Fruit fly (Drosophila melanogaster) whole organism, embryonic: ENCODE measurements around the gene CG5043.
A peak's percentile ranks its signal among the peaks of the same experiment; 100 is the strongest.

Experiments used
- Abd-B ChIP-seq: fragments of 200-800 bp; sonication (Bioruptor generic); optimal IDR thresholded peaks from 2 replicates; lab custom pipeline; 2018; ENCODE audit warnings: missing biosample characterization, mild to moderate bottlenecking, missing genetic modification characterization, moderate library complexity
- BtbVII ChIP-seq: fragments of 200-800 bp; sonication (Bioruptor generic); optimal IDR thresholded peaks from 3 replicates; lab custom pipeline; 2017; ENCODE audit warnings: missing biosample characterization, mild to moderate bottlenecking, missing genetic modification characterization
- CG10209 ChIP-seq: fragments of 200-800 bp; sonication (Bioruptor generic); optimal IDR thresholded peaks from 3 replicates; lab custom pipeline; 2017; ENCODE audit warnings: missing biosample characterization, mild to moderate bottlenecking, missing genetic modification characterization, missing genetic modification reagents
- CG10267 ChIP-seq: fragments of 200-800 bp; sonication (Bioruptor generic); optimal IDR thresholded peaks from 2 replicates; lab custom pipeline; 2018; ENCODE audit warnings: missing biosample characterization, mild to moderate bottlenecking, missing genetic modification characterization, moderate library complexity
- CG10565 ChIP-seq: fragments of 200-800 bp; sonication (Bioruptor generic); optimal IDR thresholded peaks from 3 replicates; lab custom pipeline; 2016; ENCODE audit warnings: missing biosample characterization, mild to moderate bottlenecking, missing genetic modification characterization
- CG11695 ChIP-seq: fragments of 200-800 bp; sonication (Bioruptor generic); IDR thresholded peaks from 3 replicates; pipeline ENCODE4 v1.3.6; 2022; ENCODE audit warnings: missing biosample characterization, missing genetic modification characterization
- CG11696 ChIP-seq: fragments of 200-800 bp; sonication (Bioruptor generic); IDR thresholded peaks from 2 replicates; pipeline ENCODE4 v1.3.6; 2022; ENCODE audit warnings: missing biosample characterization, missing genetic modification characterization
- CG12744 ChIP-seq: fragments of 200-800 bp; sonication (Bioruptor generic); optimal IDR thresholded peaks from 2 replicates; lab custom pipeline; 2016; ENCODE audit warnings: missing biosample characterization, missing genetic modification characterization
- CG14667 ChIP-seq: fragments of 200-800 bp; sonication (Bioruptor generic); IDR thresholded peaks from 2 replicates; pipeline ENCODE4 v1.3.6; 2022; ENCODE audit warnings: missing biosample characterization, missing genetic modification characterization
- CG17802 ChIP-seq: fragments of 200-800 bp; sonication (Bioruptor generic); optimal IDR thresholded peaks from 2 replicates; lab custom pipeline; 2018; ENCODE audit warnings: missing biosample characterization, mild to moderate bottlenecking, missing genetic modification characterization, moderate library complexity
- CG18599 ChIP-seq: fragments of 200-800 bp; sonication (Bioruptor generic); optimal IDR thresholded peaks from 3 replicates; lab custom pipeline; 2017; ENCODE audit warnings: missing biosample characterization, missing genetic modification characterization, mild to moderate bottlenecking, moderate library complexity, missing genetic modification reagents
- CG31365 ChIP-seq: fragments of 200-800 bp; sonication (Bioruptor generic); optimal IDR thresholded peaks from 2 replicates; lab custom pipeline; 2018; ENCODE audit warnings: missing biosample characterization, mild to moderate bottlenecking, missing genetic modification characterization
- CG33213 ChIP-seq: fragments of 200-800 bp; sonication (Bioruptor generic); optimal IDR thresholded peaks from 3 replicates; lab custom pipeline; 2016; ENCODE audit warnings: missing biosample characterization, missing genetic modification characterization
- CG4404 ChIP-seq: fragments of 200-800 bp; sonication (Bioruptor generic); IDR thresholded peaks from 2 replicates; pipeline ENCODE4 v1.3.6; 2022; ENCODE audit warnings: missing biosample characterization, missing genetic modification characterization
- CG4854 ChIP-seq: fragments of 200-800 bp; sonication (Bioruptor generic); optimal IDR thresholded peaks from 2 replicates; lab custom pipeline; 2016; ENCODE audit warnings: missing biosample characterization, missing genetic modification characterization, inconsistent platforms
- CG6654 ChIP-seq: fragments of 200-800 bp; sonication (Bioruptor generic); optimal IDR thresholded peaks from 2 replicates; lab custom pipeline; 2017; ENCODE audit warnings: missing biosample characterization, mild to moderate bottlenecking, missing genetic modification characterization
- CG8388 ChIP-seq: fragments of 200-800 bp; sonication (Bioruptor generic); optimal IDR thresholded peaks from 2 replicates; lab custom pipeline; 2019; ENCODE audit warnings: missing biosample characterization, mild to moderate bottlenecking, missing genetic modification characterization, moderate library complexity
- CG8944 ChIP-seq: fragments of 200-800 bp; sonication (Bioruptor generic); optimal IDR thresholded peaks from 3 replicates; lab custom pipeline; 2016; ENCODE audit warnings: missing biosample characterization, missing genetic modification characterization
- Dip2 ChIP-seq: fragments of 200-800 bp; sonication (Bioruptor generic); IDR thresholded peaks from 2 replicates; pipeline ENCODE4 v1.3.6; 2022; ENCODE audit warnings: missing biosample characterization, missing genetic modification characterization
- Ets65A ChIP-seq: fragments of 200-800 bp; sonication (Bioruptor generic); peaks from one replicate; lab custom pipeline; 2016; ENCODE audit warnings: missing biosample characterization, missing genetic modification characterization
- HmgD ChIP-seq: fragments of 200-800 bp; sonication (Bioruptor generic); optimal IDR thresholded peaks from 3 replicates; lab custom pipeline; 2016; ENCODE audit warnings: missing biosample characterization, missing genetic modification characterization
- HmgZ ChIP-seq: fragments of 200-800 bp; sonication (Bioruptor generic); optimal IDR thresholded peaks from 2 replicates; lab custom pipeline; 2018; ENCODE audit warnings: missing biosample characterization, mild to moderate bottlenecking, missing genetic modification characterization
- Hr39 ChIP-seq: fragments of >200 bp; optimal IDR thresholded peaks from 2 replicates; lab custom pipeline; 2017
- Hsf ChIP-seq: fragments of 200-800 bp; sonication (Bioruptor generic); optimal IDR thresholded peaks from 3 replicates; lab custom pipeline; 2016; ENCODE audit warnings: missing biosample characterization, missing genetic modification characterization
- Jarid2 ChIP-seq: fragments of 200-800 bp; sonication (Bioruptor generic); optimal IDR thresholded peaks from 3 replicates; lab custom pipeline; 2017; ENCODE audit warnings: mild to moderate bottlenecking, missing biosample characterization, missing genetic modification reagents, missing genetic modification characterization
- MESR4 ChIP-seq: fragments of 200-800 bp; sonication (Bioruptor generic); optimal IDR thresholded peaks from 2 replicates; lab custom pipeline; 2018; ENCODE audit warnings: missing biosample characterization, mild to moderate bottlenecking, missing genetic modification characterization, moderate library complexity
- MTF-1 ChIP-seq: fragments of 200-800 bp; sonication (Bioruptor generic); optimal IDR thresholded peaks from 2 replicates; lab custom pipeline; 2018; ENCODE audit warnings: missing biosample characterization, mild to moderate bottlenecking, missing genetic modification characterization, borderline replicate concordance
- Oli ChIP-seq: fragments of 200-800 bp; sonication (Bioruptor generic); optimal IDR thresholded peaks from 2 replicates; lab custom pipeline; 2018; ENCODE audit warnings: missing biosample characterization, mild to moderate bottlenecking, missing genetic modification characterization, moderate library complexity
- Sox100B ChIP-seq: fragments of 200-800 bp; sonication (Bioruptor generic); optimal IDR thresholded peaks from 3 replicates; lab custom pipeline; 2018; ENCODE audit warnings: missing biosample characterization, mild to moderate bottlenecking, missing genetic modification characterization
- Trl ChIP-seq, 3 experiments: fragments of >200 bp in 2 of 3; fragments of 200-800 bp in 1 of 3; sonication (Bioruptor generic) in 1 of 3; optimal IDR thresholded peaks; 2 replicates in 1 of 3; 3 replicates in 2 of 3; lab custom pipeline; 2016 to 2017; ENCODE audit warnings: missing biosample characterization in 1 of 3, missing genetic modification characterization in 1 of 3
- abd-A ChIP-seq: fragments of 200-800 bp; sonication (Bioruptor generic); optimal IDR thresholded peaks from 3 replicates; lab custom pipeline; 2019; ENCODE audit warnings: missing biosample characterization, mild to moderate bottlenecking, missing genetic modification characterization, moderate library complexity
- ara ChIP-seq: fragments of 200-800 bp; sonication (Bioruptor generic); IDR thresholded peaks from 2 replicates; pipeline ENCODE4 v1.3.6; 2022; ENCODE audit warnings: missing biosample characterization, missing genetic modification characterization
- az2 ChIP-seq: fragments of 200-800 bp; sonication (Bioruptor generic); optimal IDR thresholded peaks from 3 replicates; lab custom pipeline; 2016; ENCODE audit warnings: missing biosample characterization, missing genetic modification characterization
- bbx ChIP-seq: fragments of 200-800 bp; sonication (Bioruptor generic); IDR thresholded peaks from 2 replicates; pipeline ENCODE4 v1.3.6; 2022; ENCODE audit warnings: missing biosample characterization, missing genetic modification characterization; ENCODE audit not compliant: partially characterized antibody
- bsh ChIP-seq, 2 experiments: fragments of 200-800 bp; sonication (Bioruptor generic); optimal IDR thresholded peaks; 2 replicates each; lab custom pipeline; 2017 to 2018; ENCODE audit warnings: mild to moderate bottlenecking in 2 of 2, missing biosample characterization in 2 of 2, missing genetic modification characterization in 2 of 2, moderate library complexity in 1 of 2
- cad ChIP-seq: fragments of >200 bp; optimal IDR thresholded peaks from 2 replicates; lab custom pipeline; 2017; ENCODE audit warnings: missing biosample characterization, missing genetic modification characterization
- chif ChIP-seq, 2 experiments: fragments of 200-800 bp; sonication (Bioruptor generic); optimal IDR thresholded peaks; 3 replicates each; lab custom pipeline; 2016; ENCODE audit warnings: missing biosample characterization in 2 of 2, missing genetic modification characterization in 2 of 2
- ci ChIP-seq: fragments of 200-800 bp; sonication (Bioruptor generic); IDR thresholded peaks from 3 replicates; pipeline ENCODE4 v1.3.6; 2022; ENCODE audit warnings: missing biosample characterization, missing genetic modification characterization
- dysf ChIP-seq: fragments of 200-800 bp; sonication (Bioruptor generic); IDR thresholded peaks from 3 replicates; pipeline ENCODE4 v1.3.6; 2022; ENCODE audit warnings: missing biosample characterization, missing genetic modification characterization
- gcm2 ChIP-seq: fragments of 200-800 bp; sonication (Bioruptor generic); optimal IDR thresholded peaks from 2 replicates; lab custom pipeline; 2016; ENCODE audit warnings: missing biosample characterization, missing genetic modification characterization
- ind ChIP-seq: fragments of 200-800 bp; sonication (Bioruptor generic); optimal IDR thresholded peaks from 3 replicates; lab custom pipeline; 2016; ENCODE audit warnings: missing biosample characterization, missing genetic modification characterization
- kah ChIP-seq: fragments of 200-800 bp; sonication (Bioruptor generic); optimal IDR thresholded peaks from 2 replicates; lab custom pipeline; 2018; ENCODE audit warnings: missing biosample characterization, mild to moderate bottlenecking, missing genetic modification characterization
- nmo ChIP-seq: fragments of 200-800 bp; sonication (Bioruptor generic); optimal IDR thresholded peaks from 2 replicates; lab custom pipeline; 2018; ENCODE audit warnings: missing biosample characterization, mild to moderate bottlenecking, missing genetic modification characterization, moderate library complexity
- nom ChIP-seq: fragments of 200-800 bp; sonication (Bioruptor generic); optimal IDR thresholded peaks from 2 replicates; lab custom pipeline; 2017; ENCODE audit warnings: missing biosample characterization, missing genetic modification characterization, mild to moderate bottlenecking, moderate library complexity, missing genetic modification reagents
- pnt ChIP-seq: fragments of 200-800 bp; sonication (Bioruptor generic); optimal IDR thresholded peaks from 3 replicates; lab custom pipeline; 2016; ENCODE audit warnings: missing biosample characterization, missing genetic modification characterization
- scrt ChIP-seq: fragments of 200-800 bp; sonication (Bioruptor generic); optimal IDR thresholded peaks from 2 replicates; lab custom pipeline; 2018; ENCODE audit warnings: missing biosample characterization, mild to moderate bottlenecking, missing genetic modification characterization, moderate library complexity
- sens ChIP-seq: fragments of 200-800 bp; sonication (Bioruptor generic); peaks from one replicate; lab custom pipeline; 2016; ENCODE audit warnings: missing biosample characterization, missing genetic modification characterization
- sima ChIP-seq: fragments of 200-800 bp; sonication (Bioruptor generic); optimal IDR thresholded peaks from 2 replicates; lab custom pipeline; 2016; ENCODE audit warnings: missing biosample characterization, missing genetic modification characterization
- sr ChIP-seq: fragments of 200-800 bp; sonication (Bioruptor generic); IDR thresholded peaks from 3 replicates; pipeline ENCODE4 v1.3.6; 2022; ENCODE audit warnings: missing biosample characterization, missing genetic modification characterization
- wek ChIP-seq: fragments of 200-800 bp; sonication (Bioruptor generic); optimal IDR thresholded peaks from 3 replicates; lab custom pipeline; 2018; ENCODE audit warnings: missing biosample characterization, mild to moderate bottlenecking, missing genetic modification characterization, moderate library complexity

Gene CG5043

dm6 chr2L:17484174-17484573 lies 50.5 kb downstream of the CG5043 start, which contains the start of the genes GCS2beta and CG5131 (continued):
- TF ChIP-seq CG10565 (GFP tag; lab: Kevin White, UChicago) (peak; percentile 61), Trl (optimal IDR thresholded peaks at IDR 0.05; lab: Kevin White, UChicago) (no peak), Trl (GFP tag; optimal IDR thresholded peaks at IDR 0.05; lab: Kevin White, UChicago) (peak; percentile 98), Jarid2 (GFP tag; lab: Kevin White, UChicago) (peak; percentile 67), chif (GFP tag; optimal IDR thresholded peaks at IDR 0.05; lab: Kevin White, UChicago) (peak; percentile 95 to 96), nmo (peak; percentile 96), sens (peak; percentile 99), Abd-B (GFP tag; lab: Kevin White, UChicago) (peak; percentile 98), dysf (GFP tag; lab: Robert Waterston, UW) (peak; percentile 96), CG8388 (GFP tag; lab: Kevin White, UChicago) (peak; percentile 82), ci (GFP tag; lab: Robert Waterston, UW) (peak; percentile 95), bsh (GFP tag; optimal IDR thresholded peaks at IDR 0.05; lab: Kevin White, UChicago) (peak; percentile 18 to 87), CG14667 (GFP tag; lab: Robert Waterston, UW) (peak; percentile 92), pnt (GFP tag; lab: Kevin White, UChicago) (peak; percentile 97), ind (peak; percentile 97), az2 (GFP tag; lab: Kevin White, UChicago) (peak; percentile 93), scrt (GFP tag; lab: Kevin White, UChicago) (peak; percentile 74), CG11696 (GFP tag; lab: Robert Waterston, UW) (peak; percentile 69), CG8944 (peak; percentile 97), CG18599 (GFP tag; lab: Kevin White, UChicago) (peak; percentile 92), CG10267 (tag; lab: Kevin White, UChicago) (peak; percentile 76), CG4404 (GFP tag; lab: Robert Waterston, UW) (peak; percentile 91), CG4854 (GFP tag; lab: Kevin White, UChicago) (peak; percentile 91), wek (GFP tag; lab: Kevin White, UChicago) (peak; percentile 72), CG6654 (GFP tag; lab: Kevin White, UChicago) (peak; percentile 72), CG10209 (GFP tag; lab: Kevin White, UChicago) (peak; percentile 92), BtbVII (peak; percentile 73), MTF-1 (GFP tag; lab: Kevin White, UChicago) (peak; percentile 73), nom (no peak), Hsf (GFP tag; lab: Kevin White, UChicago) (peak; percentile 96), sr (peak; percentile 38; the same call in 1 of the 3 replicates), sima (GFP tag; lab: Kevin White, UChicago) (peak; percentile 71), Ets65A (GFP tag; lab: Kevin White, UChicago) (peak; percentile 100), Oli (tag; lab: Kevin White, UChicago) (peak; percentile 85), CG12744 (peak; percentile 75), CG31365 (peak; percentile 53), cad (peak; percentile 23), HmgZ (tag; lab: Kevin White, UChicago) (peak; percentile 97), Sox100B (GFP tag; lab: Kevin White, UChicago) (peak; percentile 77), CG11695 (GFP tag; lab: Robert Waterston, UW) (peak; percentile 84; the same call in 2 of the 3 replicates), gcm2 (peak; percentile 73), kah (peak; percentile 54), CG17802 (tag; lab: Kevin White, UChicago) (peak; percentile 73), Hr39 (no peak), CG33213 (GFP tag; lab: Kevin White, UChicago) (peak; percentile 93), ara (GFP tag; lab: Robert Waterston, UW) (peak; percentile 84), Dip2 (GFP tag; lab: Robert Waterston, UW) (peak; percentile 67), abd-A (tag; lab: Kevin White, UChicago) (no peak), MESR4 (peak; percentile 60), HmgD (peak; percentile 97), bbx (peak; percentile 77)
